Fruit fly (Drosophila melanogaster) whole organism, embryonic: ENCODE results near the gene eIF2gamma.

Experiments used
- Adf1 ChIP-seq: fragments of 200-800 bp; sonication (Bioruptor generic); IDR thresholded peaks from 2 replicates; pipeline ENCODE4 v1.3.6; 2022; ENCODE audit warnings: missing biosample characterization, missing genetic modification characterization
- B-H2 ChIP-seq: fragments of 200-800 bp; sonication (Bioruptor generic); optimal IDR thresholded peaks from 2 replicates; lab custom pipeline; 2018; ENCODE audit warnings: missing biosample characterization, mild to moderate bottlenecking, missing genetic modification characterization
- BtbVII ChIP-seq: fragments of 200-800 bp; sonication (Bioruptor generic); optimal IDR thresholded peaks from 3 replicates; lab custom pipeline; 2017; ENCODE audit warnings: missing biosample characterization, mild to moderate bottlenecking, missing genetic modification characterization
- CG10209 ChIP-seq: fragments of 200-800 bp; sonication (Bioruptor generic); optimal IDR thresholded peaks from 3 replicates; lab custom pipeline; 2017; ENCODE audit warnings: missing biosample characterization, mild to moderate bottlenecking, missing genetic modification characterization, missing genetic modification reagents
- CG12299 ChIP-seq: fragments of 200-800 bp; sonication (Bioruptor generic); optimal IDR thresholded peaks from 2 replicates; lab custom pipeline; 2018; ENCODE audit warnings: missing biosample characterization, mild to moderate bottlenecking, missing genetic modification characterization
- CG12391 ChIP-seq: fragments of 200-800 bp; sonication (Bioruptor generic); optimal IDR thresholded peaks from 3 replicates; lab custom pipeline; 2018; ENCODE audit warnings: missing biosample characterization, mild to moderate bottlenecking, missing genetic modification characterization, moderate library complexity
- CG14667 ChIP-seq: fragments of 200-800 bp; sonication (Bioruptor generic); IDR thresholded peaks from 2 replicates; pipeline ENCODE4 v1.3.6; 2022; ENCODE audit warnings: missing biosample characterization, missing genetic modification characterization
- CG1529 ChIP-seq: fragments of 200-800 bp; sonication (Bioruptor generic); optimal IDR thresholded peaks from 3 replicates; lab custom pipeline; 2018; ENCODE audit warnings: missing biosample characterization, missing genetic modification characterization
- CG1602 ChIP-seq: fragments of 200-800 bp; sonication (Bioruptor generic); optimal IDR thresholded peaks from 3 replicates; lab custom pipeline; 2016; ENCODE audit warnings: missing biosample characterization, missing genetic modification characterization
- CG5953 ChIP-seq: fragments of 200-800 bp; sonication (Bioruptor generic); IDR thresholded peaks from 2 replicates; pipeline ENCODE4 v1.3.6; 2022; ENCODE audit warnings: missing biosample characterization, missing genetic modification characterization
- CG6272 ChIP-seq: fragments of 200-800 bp; sonication (Bioruptor generic); IDR thresholded peaks from 2 replicates; pipeline ENCODE4 v1.3.6; 2022; ENCODE audit warnings: missing biosample characterization, missing genetic modification characterization
- CG7786 ChIP-seq: fragments of 200-800 bp; sonication (Bioruptor generic); optimal IDR thresholded peaks from 2 replicates; lab custom pipeline; 2016; ENCODE audit warnings: missing biosample characterization, missing genetic modification characterization
- CG7928 ChIP-seq: fragments of 200-800 bp; sonication (Bioruptor generic); optimal IDR thresholded peaks from 2 replicates; lab custom pipeline; 2017; ENCODE audit warnings: missing biosample characterization, mild to moderate bottlenecking, missing genetic modification characterization
- CG8290 ChIP-seq, 3 experiments: fragments of 200-800 bp; sonication (Bioruptor generic); optimal IDR thresholded peaks; 2 replicates each; lab custom pipeline; 2016 to 2019; ENCODE audit warnings: missing biosample characterization in 3 of 3, missing genetic modification characterization in 3 of 3, mild to moderate bottlenecking in 2 of 3, moderate library complexity in 1 of 3
- CG9932 ChIP-seq: fragments of 200-800 bp; sonication (Bioruptor generic); IDR thresholded peaks from 2 replicates; pipeline ENCODE4 v1.3.6; 2022; ENCODE audit warnings: missing biosample characterization, missing genetic modification characterization
- CoRest ChIP-seq: fragments of 200-800 bp; sonication (Bioruptor generic); optimal IDR thresholded peaks from 3 replicates; lab custom pipeline; 2018; ENCODE audit warnings: missing biosample characterization, mild to moderate bottlenecking, missing genetic modification characterization, moderate library complexity
- Dek ChIP-seq: fragments of 200-800 bp; sonication (Bioruptor generic); optimal IDR thresholded peaks from 3 replicates; lab custom pipeline; 2019; ENCODE audit warnings: missing biosample characterization, mild to moderate bottlenecking, missing genetic modification characterization, moderate library complexity
- Dp ChIP-seq: fragments of 200-800 bp; sonication (Bioruptor generic); optimal IDR thresholded peaks from 2 replicates; lab custom pipeline; 2018; ENCODE audit warnings: missing biosample characterization, mild to moderate bottlenecking, missing genetic modification characterization, moderate library complexity
- Ets97D ChIP-seq: fragments of 200-800 bp; sonication (Bioruptor generic); optimal IDR thresholded peaks from 3 replicates; lab custom pipeline; 2016; ENCODE audit warnings: missing biosample characterization, missing genetic modification characterization
- Gug ChIP-seq: fragments of 200-800 bp; sonication (Bioruptor generic); IDR thresholded peaks from 4 replicates; pipeline ENCODE4 v1.3.6; 2022; ENCODE audit warnings: missing biosample characterization, missing genetic modification characterization
- MESR4 ChIP-seq: fragments of 200-800 bp; sonication (Bioruptor generic); optimal IDR thresholded peaks from 2 replicates; lab custom pipeline; 2018; ENCODE audit warnings: missing biosample characterization, mild to moderate bottlenecking, missing genetic modification characterization, moderate library complexity
- Neu2 ChIP-seq: fragments of 200-800 bp; sonication (Bioruptor generic); optimal IDR thresholded peaks from 3 replicates; lab custom pipeline; 2016; ENCODE audit warnings: missing biosample characterization, missing genetic modification characterization, borderline replicate concordance
- NfI ChIP-seq: fragments of 200-800 bp; sonication (Bioruptor generic); optimal IDR thresholded peaks from 3 replicates; lab custom pipeline; 2018; ENCODE audit warnings: missing biosample characterization, mild to moderate bottlenecking, missing genetic modification characterization, moderate library complexity
- Scr ChIP-seq: fragments of 200-800 bp; sonication (Bioruptor generic); IDR thresholded peaks from 2 replicates; pipeline ENCODE4 v1.3.6; 2022; ENCODE audit warnings: missing biosample characterization, missing genetic modification characterization; ENCODE audit not compliant: partially characterized antibody
- Side ChIP-seq: fragments of 200-800 bp; sonication (Bioruptor generic); optimal IDR thresholded peaks from 2 replicates; lab custom pipeline; 2016; ENCODE audit warnings: missing biosample characterization, missing genetic modification characterization
- Sin3A ChIP-seq: fragments of >200 bp; optimal IDR thresholded peaks from 2 replicates; lab custom pipeline; 2018
- TFAM ChIP-seq: fragments of 200-800 bp; sonication (Bioruptor generic); optimal IDR thresholded peaks from 2 replicates; lab custom pipeline; 2017; ENCODE audit warnings: missing biosample characterization, missing genetic modification characterization, inconsistent platforms
- Xrp1 ChIP-seq: fragments of 200-800 bp; sonication (Bioruptor generic); IDR thresholded peaks from 2 replicates; pipeline ENCODE4 v1.3.6; 2022; ENCODE audit warnings: missing biosample characterization, missing genetic modification characterization
- ase ChIP-seq: fragments of 200-800 bp; sonication (Bioruptor generic); IDR thresholded peaks from 3 replicates; pipeline ENCODE4 v1.3.6; 2022; ENCODE audit warnings: missing biosample characterization, missing genetic modification characterization
- chinmo ChIP-seq: fragments of 200-800 bp; sonication (Bioruptor generic); IDR thresholded peaks from 4 replicates; pipeline ENCODE4 v1.3.6; 2022; ENCODE audit warnings: missing biosample characterization, missing genetic modification characterization; ENCODE audit not compliant: partially characterized antibody
- croc ChIP-seq: fragments of 200-800 bp; sonication (Bioruptor generic); conservative IDR thresholded peaks from 3 replicates; pipeline ENCODE4 v1.3.6; 2022; ENCODE audit warnings: missing biosample characterization, missing genetic modification characterization
- en ChIP-seq: fragments of 200-800 bp; sonication (Bioruptor generic); optimal IDR thresholded peaks from 2 replicates; lab custom pipeline; 2016; ENCODE audit warnings: missing biosample characterization, missing genetic modification characterization
- fd3F ChIP-seq: fragments of 200-800 bp; sonication (Bioruptor generic); optimal IDR thresholded peaks from 2 replicates; lab custom pipeline; 2018; ENCODE audit warnings: missing biosample characterization, mild to moderate bottlenecking, missing genetic modification characterization, moderate library complexity
- gcm ChIP-seq: fragments of 200-800 bp; sonication (Bioruptor generic); optimal IDR thresholded peaks from 2 replicates; lab custom pipeline; 2019; ENCODE audit warnings: missing biosample characterization, mild to moderate bottlenecking, missing genetic modification characterization, moderate library complexity
- gt ChIP-seq: fragments of 200-800 bp; sonication (Bioruptor generic); IDR thresholded peaks from 2 replicates; pipeline ENCODE4 v1.3.6; 2022; ENCODE audit warnings: missing biosample characterization, missing genetic modification characterization
- hb ChIP-seq: fragments of 200-800 bp; sonication (Bioruptor generic); IDR thresholded peaks from 3 replicates; pipeline ENCODE4 v1.3.6; 2022; ENCODE audit warnings: missing biosample characterization, missing genetic modification characterization; ENCODE audit not compliant: partially characterized antibody
- her ChIP-seq: fragments of 200-800 bp; sonication (Bioruptor generic); optimal IDR thresholded peaks from 2 replicates; lab custom pipeline; 2016; ENCODE audit warnings: missing biosample characterization, missing genetic modification characterization
- insv ChIP-seq, 2 experiments: fragments of 200-800 bp; sonication (Bioruptor generic); optimal IDR thresholded peaks; 3 replicates each; lab custom pipeline; 2016 to 2018; ENCODE audit warnings: missing biosample characterization in 2 of 2, missing genetic modification characterization in 2 of 2
- knrl ChIP-seq: fragments of 200-800 bp; sonication (Bioruptor generic); IDR thresholded peaks from 3 replicates; pipeline ENCODE4 v1.3.6; 2022; ENCODE audit warnings: missing biosample characterization, missing genetic modification characterization; ENCODE audit not compliant: partially characterized antibody
- lilli ChIP-seq: fragments of 200-800 bp; sonication (Bioruptor generic); optimal IDR thresholded peaks from 3 replicates; lab custom pipeline; 2016; ENCODE audit warnings: missing biosample characterization, missing genetic modification characterization
- luna ChIP-seq: fragments of 200-800 bp; sonication (Bioruptor generic); optimal IDR thresholded peaks from 2 replicates; lab custom pipeline; 2016; ENCODE audit warnings: missing biosample characterization, missing genetic modification characterization
- mirr ChIP-seq: fragments of 200-800 bp; sonication (Bioruptor generic); optimal IDR thresholded peaks from 3 replicates; lab custom pipeline; 2018; ENCODE audit warnings: missing biosample characterization, mild to moderate bottlenecking, missing genetic modification characterization
- oc ChIP-seq: fragments of 200-800 bp; sonication (Bioruptor generic); optimal IDR thresholded peaks from 2 replicates; lab custom pipeline; 2018; ENCODE audit warnings: missing biosample characterization, mild to moderate bottlenecking, missing genetic modification characterization, moderate library complexity
- pfk ChIP-seq: fragments of 200-800 bp; sonication (Bioruptor generic); optimal IDR thresholded peaks from 2 replicates; lab custom pipeline; 2018; ENCODE audit warnings: missing biosample characterization, mild to moderate bottlenecking, missing genetic modification characterization, moderate library complexity
- pnt ChIP-seq: fragments of 200-800 bp; sonication (Bioruptor generic); optimal IDR thresholded peaks from 3 replicates; lab custom pipeline; 2016; ENCODE audit warnings: missing biosample characterization, missing genetic modification characterization
- pros ChIP-seq: fragments of 200-800 bp; sonication (Bioruptor generic); optimal IDR thresholded peaks from 3 replicates; lab custom pipeline; 2019; ENCODE audit warnings: missing biosample characterization, mild to moderate bottlenecking, missing genetic modification characterization, moderate library complexity
- slbo ChIP-seq: fragments of 200-800 bp; sonication (Bioruptor generic); IDR thresholded peaks from 2 replicates; pipeline ENCODE4 v1.3.6; 2022; ENCODE audit warnings: missing biosample characterization, missing genetic modification characterization
- unpg ChIP-seq: fragments of 200-800 bp; sonication (Bioruptor generic); optimal IDR thresholded peaks from 3 replicates; lab custom pipeline; 2018; ENCODE audit warnings: missing biosample characterization, mild to moderate bottlenecking, missing genetic modification characterization, moderate library complexity
- yki ChIP-seq: fragments of >200 bp; optimal IDR thresholded peaks from 3 replicates; lab custom pipeline; 2018
- zfh2 ChIP-seq: fragments of 200-800 bp; sonication (Bioruptor generic); optimal IDR thresholded peaks from 2 replicates; lab custom pipeline; 2016; ENCODE audit warnings: missing biosample characterization, missing genetic modification characterization

The eIF2gamma gene

dm6 chr3R:15292241-15293004, 29.2 kb upstream of the eIF2gamma start (continued):
- TF ChIP-seq CG8290 (GFP tag; optimal IDR thresholded peaks at IDR 0.05; lab: Kevin White, UChicago) (no peak), CG8290 (tag; optimal IDR thresholded peaks at IDR 0.05; lab: Kevin White, UChicago) (peak in 1 of 2 experiments; percentile 53), CG9932 (no peak), Adf1 (GFP tag; lab: Robert Waterston, UW) (no peak), zfh2 (GFP tag; lab: Kevin White, UChicago) (peak; percentile 6), CG5953 (GFP tag; lab: Robert Waterston, UW) (no peak), CG1529 (GFP tag; lab: Kevin White, UChicago) (no peak), Side (GFP tag; lab: Kevin White, UChicago) (no peak), CG7928 (GFP tag; lab: Kevin White, UChicago) (no peak), mirr (GFP tag; lab: Kevin White, UChicago) (peak; percentile 58), MESR4 (GFP tag; lab: Kevin White, UChicago) (no peak), unpg (GFP tag; lab: Kevin White, UChicago) (peak; percentile 44), CG10209 (GFP tag; lab: Kevin White, UChicago) (peak; percentile 8), pfk (GFP tag; lab: Kevin White, UChicago) (no peak), croc (GFP tag; lab: Robert Waterston, UW) (no peak), lilli (peak; percentile 62), B-H2 (no peak), Xrp1 (GFP tag; lab: Robert Waterston, UW) (no peak), CG14667 (GFP tag; lab: Robert Waterston, UW) (no peak), BtbVII (GFP tag; lab: Kevin White, UChicago) (no peak), yki (lab: Kevin White, UChicago) (no peak), CG7786 (GFP tag; lab: Kevin White, UChicago) (peak; percentile 35), hb (no peak), Scr (GFP tag; lab: Robert Waterston, UW) (no peak), pros (GFP tag; lab: Kevin White, UChicago) (peak; percentile 3), CG12391 (tag; lab: Kevin White, UChicago) (no peak), TFAM (GFP tag; lab: Kevin White, UChicago) (no peak), slbo (no peak), Neu2 (no peak), chinmo (GFP tag; lab: Robert Waterston, UW) (no peak), Dek (tag; lab: Kevin White, UChicago) (no peak), Ets97D (GFP tag; lab: Kevin White, UChicago) (no peak), insv (GFP tag; optimal IDR thresholded peaks at IDR 0.05; lab: Kevin White, UChicago) (peak in 1 of 2 experiments; percentile 82), luna (GFP tag; lab: Kevin White, UChicago) (no peak), her (GFP tag; lab: Kevin White, UChicago) (no peak), CG12299 (tag; lab: Kevin White, UChicago) (no peak), CG1602 (GFP tag; lab: Kevin White, UChicago) (no peak), NfI (GFP tag; lab: Kevin White, UChicago) (peak; percentile 27), CG6272 (no peak), en (GFP tag; lab: Kevin White, UChicago) (no peak), knrl (GFP tag; lab: Robert Waterston, UW) (no peak), CoRest (peak; percentile 35), Dp (GFP tag; lab: Kevin White, UChicago) (no peak), Gug (peak; percentile 54; the same call in 1 of the 4 replicates), oc (tag; lab: Kevin White, UChicago) (peak; percentile 77), ase (no peak), gt (no peak), fd3F (no peak), gcm (peak; percentile 2), Sin3A (lab: Kevin White, UChicago) (no peak), pnt (GFP tag; lab: Kevin White, UChicago) (peak; percentile 20)
